Worm (Caenorhabditis elegans) whole organism, L4 larva: ENCODE results near the gene C35D6.13.

Experiments
- D1046.2 ChIP-seq: fragments of 200-800 bp; sonication (Bioruptor generic); IDR thresholded peaks from 2 replicates; pipeline ENCODE4 v1.3.6; 2022; ENCODE audit warnings: missing genetic modification characterization, missing compliant biosample characterization
- F10B5.3 ChIP-seq: sonication (generic microtip); optimal IDR thresholded peaks from 2 replicates; lab custom pipeline; 2016; ENCODE audit warnings: mild to moderate bottlenecking, missing genetic modification characterization, missing compliant biosample characterization
- F26F4.8 ChIP-seq: fragments of 200-800 bp; sonication (Bioruptor generic); conservative IDR thresholded peaks from 2 replicates; pipeline ENCODE4 v1.3.6; 2022; ENCODE audit warnings: missing genetic modification characterization, missing compliant biosample characterization
- F37D6.2 ChIP-seq: sonication (generic microtip); optimal IDR thresholded peaks from 2 replicates; lab custom pipeline; 2016; ENCODE audit warnings: mild to moderate bottlenecking, missing genetic modification characterization, missing compliant biosample characterization
- F49E8.2 ChIP-seq: sonication (generic microtip); optimal IDR thresholded peaks from 2 replicates; lab custom pipeline; 2016; ENCODE audit warnings: missing compliant biosample characterization, mild to moderate bottlenecking, missing genetic modification characterization, borderline replicate concordance
- R02D3.7 ChIP-seq: fragments of 150-350 bp; sonication (generic microtip); optimal IDR thresholded peaks from 3 replicates; lab custom pipeline; 2014; ENCODE audit warnings: missing biosample characterization, missing genetic modification characterization
- Y48G9A.11 ChIP-seq: fragments of 200-800 bp; sonication (Bioruptor generic); IDR thresholded peaks from 2 replicates; pipeline ENCODE4 v1.3.6; 2022; ENCODE audit warnings: missing genetic modification reagents, missing genetic modification characterization, missing compliant biosample characterization
- Y5F2A.4 ChIP-seq: fragments of 200-800 bp; sonication (Bioruptor generic); optimal IDR thresholded peaks from 2 replicates; lab custom pipeline; 2018; ENCODE audit warnings: mild to moderate bottlenecking, missing genetic modification characterization, missing compliant biosample characterization
- ZK337.2 ChIP-seq: fragments of 200-800 bp; sonication (Bioruptor generic); IDR thresholded peaks from 2 replicates; pipeline ENCODE4 v1.3.6; 2022; ENCODE audit warnings: missing genetic modification reagents, missing genetic modification characterization, missing compliant biosample characterization
- ZK546.5 ChIP-seq, 2 experiments: sonication (generic microtip); optimal IDR thresholded peaks; 2 replicates each; lab custom pipeline; 2017; ENCODE audit warnings: missing biosample characterization in 2 of 2, missing genetic modification characterization in 2 of 2
- aha-1 ChIP-seq: fragments of 150-350 bp; peaks from one replicate; lab custom pipeline; 2014; ENCODE audit warnings: missing biosample characterization, missing genetic modification characterization
- aly-2 ChIP-seq: sonication (generic microtip); optimal IDR thresholded peaks from 2 replicates; lab custom pipeline; 2018; ENCODE audit warnings: missing biosample characterization, missing genetic modification characterization
- arid-1 ChIP-seq: fragments of 200-800 bp; sonication (Bioruptor generic); conservative IDR thresholded peaks from 2 replicates; pipeline ENCODE4 v1.3.6; 2022; ENCODE audit warnings: missing genetic modification reagents, missing genetic modification characterization, missing compliant biosample characterization
- ceh-28 ChIP-seq: fragments of 150-350 bp; optimal IDR thresholded peaks from 2 replicates; lab custom pipeline; 2014; ENCODE audit warnings: missing biosample characterization, missing genetic modification reagents, missing genetic modification characterization
- ceh-82 ChIP-seq: sonication (generic microtip); optimal IDR thresholded peaks from 2 replicates; lab custom pipeline; 2017; ENCODE audit warnings: missing biosample characterization, missing genetic modification characterization
- ces-1 ChIP-seq: fragments of 150-350 bp; sonication (generic microtip); optimal IDR thresholded peaks from 4 replicates; lab custom pipeline; 2014; ENCODE audit warnings: missing biosample characterization, missing genetic modification reagents, missing genetic modification characterization
- ctbp-1 ChIP-seq: fragments of 200-800 bp; sonication (Bioruptor generic); IDR thresholded peaks from 2 replicates; pipeline ENCODE4 v1.3.6; 2022; ENCODE audit warnings: missing genetic modification reagents, missing genetic modification characterization, missing compliant biosample characterization
- dmd-9 ChIP-seq: fragments of 200-800 bp; sonication (Bioruptor generic); IDR thresholded peaks from 2 replicates; pipeline ENCODE4 v1.3.6; 2022; ENCODE audit warnings: missing genetic modification reagents, missing genetic modification characterization, missing compliant biosample characterization
- duxl-1 ChIP-seq: sonication (generic microtip); optimal IDR thresholded peaks from 2 replicates; lab custom pipeline; 2016; ENCODE audit warnings: mild to moderate bottlenecking, missing genetic modification characterization, moderate library complexity, missing compliant biosample characterization; ENCODE audit not compliant: poor library complexity
- dve-1 ChIP-seq: sonication (generic microtip); optimal IDR thresholded peaks from 2 replicates; lab custom pipeline; 2017; ENCODE audit warnings: antibody characterized with exemption, mild to moderate bottlenecking, missing genetic modification characterization, missing compliant biosample characterization; ENCODE audit not compliant: insufficient read depth
- gei-8 ChIP-seq: fragments of 200-800 bp; sonication (Bioruptor generic); optimal IDR thresholded peaks from 2 replicates; lab custom pipeline; 2018; ENCODE audit warnings: mild to moderate bottlenecking, missing genetic modification characterization, missing compliant biosample characterization
- hlh-11 ChIP-seq: fragments of 200-800 bp; sonication (Bioruptor generic); optimal IDR thresholded peaks from 2 replicates; lab custom pipeline; 2018; ENCODE audit warnings: mild to moderate bottlenecking, missing genetic modification characterization, missing compliant biosample characterization
- hlh-30 ChIP-seq: sonication (generic microtip); optimal IDR thresholded peaks from 2 replicates; lab custom pipeline; 2017; ENCODE audit warnings: antibody characterized with exemption, mild to moderate bottlenecking, missing genetic modification characterization, missing compliant biosample characterization; ENCODE audit not compliant: insufficient read depth
- hmg-1.1 ChIP-seq: fragments of 200-800 bp; sonication (Bioruptor generic); IDR thresholded peaks from 2 replicates; pipeline ENCODE4 v1.3.6; 2022; ENCODE audit warnings: missing genetic modification reagents, missing genetic modification characterization, missing compliant biosample characterization
- jun-1 ChIP-seq: fragments of 150-350 bp; optimal IDR thresholded peaks from 2 replicates; lab custom pipeline; 2014; ENCODE audit warnings: missing biosample characterization, missing genetic modification reagents, missing genetic modification characterization
- lin-1 ChIP-seq: fragments of 200-800 bp; sonication (Bioruptor generic); IDR thresholded peaks from 2 replicates; pipeline ENCODE4 v1.3.6; 2022; ENCODE audit warnings: missing genetic modification reagents, missing genetic modification characterization, missing compliant biosample characterization
- lin-39 ChIP-seq: fragments of 150-350 bp; optimal IDR thresholded peaks from 2 replicates; lab custom pipeline; 2014; ENCODE audit warnings: missing biosample characterization, missing genetic modification reagents, missing genetic modification characterization
- lir-3 ChIP-seq: sonication (generic microtip); optimal IDR thresholded peaks from 2 replicates; lab custom pipeline; 2016; ENCODE audit warnings: mild to moderate bottlenecking, missing genetic modification characterization, missing compliant biosample characterization
- lsy-2 ChIP-seq, 2 experiments: fragments of 150-350 bp in 1 of 2; sonication (generic microtip) in 1 of 2; optimal IDR thresholded peaks; 2 replicates each; lab custom pipeline; 2014 to 2017; ENCODE audit warnings: missing biosample characterization in 2 of 2, missing genetic modification characterization in 2 of 2
- mxl-2 ChIP-seq: fragments of 200-800 bp; sonication (Bioruptor generic); conservative IDR thresholded peaks from 2 replicates; pipeline ENCODE4 v1.3.6; 2022; ENCODE audit warnings: missing genetic modification reagents, missing genetic modification characterization, missing compliant biosample characterization
- nhr-10 ChIP-seq: fragments of 150-350 bp; optimal IDR thresholded peaks from 2 replicates; lab custom pipeline; 2014; ENCODE audit warnings: missing biosample characterization, missing genetic modification characterization
- nhr-111 ChIP-seq: fragments of 200-800 bp; sonication (Bioruptor generic); optimal IDR thresholded peaks from 2 replicates; lab custom pipeline; 2018; ENCODE audit warnings: mild to moderate bottlenecking, missing genetic modification characterization, missing compliant biosample characterization
- nhr-237 ChIP-seq: sonication (generic microtip); optimal IDR thresholded peaks from 2 replicates; lab custom pipeline; 2017; ENCODE audit warnings: missing biosample characterization, missing genetic modification characterization
- nhr-25 ChIP-seq: sonication (generic microtip); optimal IDR thresholded peaks from 2 replicates; lab custom pipeline; 2017; ENCODE audit warnings: missing genetic modification characterization, mild to moderate bottlenecking, missing compliant biosample characterization, antibody characterized with exemption, moderate library complexity, borderline replicate concordance; ENCODE audit not compliant: insufficient read depth
- nhr-28 ChIP-seq: fragments of 150-350 bp; optimal IDR thresholded peaks from 2 replicates; lab custom pipeline; 2014; ENCODE audit warnings: missing biosample characterization, missing genetic modification characterization
- nhr-41 ChIP-seq: fragments of 200-800 bp; sonication (Bioruptor generic); IDR thresholded peaks from 2 replicates; pipeline ENCODE4 v1.3.6; 2022; ENCODE audit warnings: missing genetic modification reagents, missing genetic modification characterization, missing compliant biosample characterization
- nhr-6 ChIP-seq: fragments of 150-350 bp; optimal IDR thresholded peaks from 2 replicates; lab custom pipeline; 2014; ENCODE audit warnings: missing biosample characterization, missing genetic modification characterization
- nhr-76 ChIP-seq: fragments of 150-350 bp; optimal IDR thresholded peaks from 2 replicates; lab custom pipeline; 2014; ENCODE audit warnings: missing biosample characterization, missing genetic modification characterization
- pqm-1 ChIP-seq: sonication (generic microtip); optimal IDR thresholded peaks from 2 replicates; lab custom pipeline; 2017; ENCODE audit warnings: missing biosample characterization, missing genetic modification characterization
- sdz-12 ChIP-seq: fragments of 200-800 bp; sonication (Bioruptor generic); optimal IDR thresholded peaks from 2 replicates; lab custom pipeline; 2018; ENCODE audit warnings: mild to moderate bottlenecking, missing genetic modification characterization, missing compliant biosample characterization
- set-16 ChIP-seq: fragments of 200-800 bp; sonication (Bioruptor generic); IDR thresholded peaks from 2 replicates; pipeline ENCODE4 v1.3.6; 2022; ENCODE audit warnings: missing genetic modification reagents, missing genetic modification characterization, missing compliant biosample characterization
- snpc-1.2 ChIP-seq: fragments of 200-800 bp; sonication (Bioruptor generic); IDR thresholded peaks from 2 replicates; pipeline ENCODE4 v1.3.6; 2022; ENCODE audit warnings: missing genetic modification reagents, missing genetic modification characterization, missing compliant biosample characterization
- spr-1 ChIP-seq: sonication (generic microtip); optimal IDR thresholded peaks from 2 replicates; lab custom pipeline; 2016; ENCODE audit warnings: mild to moderate bottlenecking, missing genetic modification characterization, missing compliant biosample characterization
- tag-97 ChIP-seq: fragments of 200-800 bp; sonication (Bioruptor generic); IDR thresholded peaks from 2 replicates; pipeline ENCODE4 v1.3.6; 2022; ENCODE audit warnings: missing genetic modification characterization, missing compliant biosample characterization
- tra-1 ChIP-seq: fragments of 200-800 bp; sonication (Bioruptor generic); IDR thresholded peaks from 2 replicates; pipeline ENCODE4 v1.3.6; 2022; ENCODE audit warnings: missing genetic modification reagents, missing genetic modification characterization, missing compliant biosample characterization
- unc-62 ChIP-seq, 3 experiments: fragments of 150-350 bp in 1 of 3; sonication (generic microtip); optimal IDR thresholded peaks in 2 of 3; peaks in 1 of 3; 1 replicate in 1 of 3; 2 replicates in 2 of 3; lab custom pipeline; 2014 to 2017; ENCODE audit warnings: missing biosample characterization in 3 of 3, missing genetic modification characterization in 3 of 3, missing genetic modification reagents in 3 of 3, missing genotype in 1 of 3
- vab-7 ChIP-seq: fragments of 200-800 bp; sonication (Bioruptor generic); IDR thresholded peaks from 2 replicates; pipeline ENCODE4 v1.3.6; 2022; ENCODE audit warnings: missing genetic modification reagents, missing genetic modification characterization, missing compliant biosample characterization
- zag-1 ChIP-seq: fragments of 150-350 bp; optimal IDR thresholded peaks from 2 replicates; lab custom pipeline; 2014; ENCODE audit warnings: missing biosample characterization, missing genetic modification characterization
- zip-11 ChIP-seq: fragments of 200-800 bp; sonication (Bioruptor generic); IDR thresholded peaks from 2 replicates; pipeline ENCODE4 v1.3.6; 2022; ENCODE audit warnings: missing genetic modification characterization, missing compliant biosample characterization

Gene C35D6.13

ce11 chrIV:16381933-16382591 is 45.2 kb downstream of the C35D6.13 start, which contains the start of gene Y7A9D.1 (continued):
- TF ChIP-seq ceh-28 (no peak), D1046.2 (GFP tag; lab: Robert Waterston, UW) (peak; percentile 82; the same call in 1 of the 2 replicates), nhr-25 (tag; lab: Kevin White, UChicago) (no peak), duxl-1 (peak; percentile 47), lin-1 (GFP tag; lab: Robert Waterston, UW) (no peak), ceh-82 (tag; lab: Kevin White, UChicago) (no peak), Y48G9A.11 (peak; percentile 68), aly-2 (tag; lab: Kevin White, UChicago) (no peak), ces-1 (GFP tag; lab: Kevin White, UChicago) (no peak), set-16 (peak; percentile 47), spr-1 (peak; percentile 52), dve-1 (tag; lab: Kevin White, UChicago) (peak; percentile 65), lin-39 (no peak), unc-62 (GFP tag; optimal IDR thresholded peaks at IDR 0.05 in 1 of 2; lab: Kevin White, UChicago) (no peak), unc-62 (tag; optimal IDR thresholded peaks at IDR 0.05; lab: Kevin White, UChicago) (no peak), arid-1 (peak; percentile 51; the same call in 1 of the 2 replicates), nhr-237 (tag; lab: Kevin White, UChicago) (no peak), ZK546.5 (tag; optimal IDR thresholded peaks at IDR 0.05; lab: Kevin White, UChicago) (no peak), Y5F2A.4 (GFP tag; lab: Kevin White, UChicago) (peak; percentile 32), pqm-1 (no peak), zag-1 (tag; lab: Kevin White, UChicago) (no peak), snpc-1.2 (peak; percentile 99), ZK337.2 (GFP tag; lab: Robert Waterston, UW) (0 out of 2 replicates have a peak, but pooled peaks have one; percentile 51), nhr-76 (no peak), nhr-111 (peak; percentile 67), aha-1 (tag; lab: Kevin White, UChicago) (peak; percentile 76), lir-3 (tag; lab: Kevin White, UChicago) (no peak), lsy-2 (tag; optimal IDR thresholded peaks at IDR 0.05; lab: Kevin White, UChicago) (no peak), zip-11 (no peak), F10B5.3 (peak; percentile 30), sdz-12 (peak; percentile 73), hlh-30 (peak; percentile 63), tag-97 (GFP tag; lab: Robert Waterston, UW) (0 out of 2 replicates have a peak, but pooled peaks have one; percentile 20), hlh-11 (tag; lab: Kevin White, UChicago) (no peak), tra-1 (GFP tag; lab: Robert Waterston, UW) (no peak), ctbp-1 (GFP tag; lab: Robert Waterston, UW) (peak; percentile 83), R02D3.7 (tag; lab: Kevin White, UChicago) (no peak), mxl-2 (GFP tag; lab: Robert Waterston, UW) (no peak), nhr-28 (no peak), nhr-6 (tag; lab: Kevin White, UChicago) (peak; percentile 17), hmg-1.1 (no peak; the same call in 1 of the 2 replicates), gei-8 (GFP tag; lab: Kevin White, UChicago) (no peak), nhr-10 (tag; lab: Kevin White, UChicago) (no peak), nhr-41 (no peak), F49E8.2 (tag; lab: Kevin White, UChicago) (peak; percentile 62), vab-7 (GFP tag; lab: Robert Waterston, UW) (peak; percentile 70; the same call in 1 of the 2 replicates), F26F4.8 (GFP tag; lab: Robert Waterston, UW) (peak; percentile 52; the same call in 1 of the 2 replicates), F37D6.2 (tag; lab: Kevin White, UChicago) (no peak), dmd-9 (GFP tag; lab: Robert Waterston, UW) (no peak), jun-1 (tag; lab: Kevin White, UChicago) (peak; percentile 35)
